Fruit fly (Drosophila melanogaster): ENCODE measurements around the gene Rpt2.
A peak's percentile ranks its signal among the peaks of the same experiment; 100 is the strongest.

Rpt2 gene

DNA sequence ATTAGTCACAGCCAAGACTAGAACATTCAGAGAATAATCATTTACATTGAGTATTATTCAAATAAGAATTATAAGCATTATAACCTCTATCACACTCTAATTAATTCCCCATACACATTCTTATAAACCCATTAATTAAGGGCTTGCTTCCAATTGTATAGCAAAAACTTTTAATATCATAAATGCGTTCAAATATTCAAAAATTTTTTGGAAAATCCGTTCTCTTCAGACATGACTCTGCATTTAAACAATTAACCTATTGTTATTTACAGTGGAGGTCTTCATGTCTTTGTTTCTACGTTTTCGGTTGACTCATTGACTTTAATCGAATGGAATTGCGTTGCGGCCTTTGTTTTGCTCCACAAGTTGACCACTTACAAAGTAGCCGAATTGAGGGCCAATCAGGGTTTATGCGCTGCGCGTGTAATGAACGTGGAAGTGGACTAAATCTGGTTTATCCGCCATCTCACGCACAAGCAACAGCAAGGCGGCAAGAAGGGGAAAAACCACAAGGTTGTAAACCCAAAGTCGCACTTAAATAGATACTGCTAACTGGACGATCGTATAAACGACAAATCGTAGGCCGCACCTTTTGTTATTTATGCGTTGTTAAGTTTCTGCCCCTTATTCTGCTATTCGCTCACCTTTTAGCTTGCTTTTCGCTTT, 10.4 kb downstream of the Rpt2 start:
- TF ChIP-seq CG14711 (tag; optimal IDR thresholded peaks at IDR 0.05) (peak; percentile 43), Clk (GFP tag; optimal IDR thresholded peaks at IDR 0.05) (no peak), bab1 (GFP tag; optimal IDR thresholded peaks at IDR 0.05) (peak; percentile 67), toe (GFP tag; optimal IDR thresholded peaks at IDR 0.05) (no peak), CG5204 (GFP tag; optimal IDR thresholded peaks at IDR 0.05) (no peak), CG1620 (GFP tag; optimal IDR thresholded peaks at IDR 0.05) (no peak), CG33017 (tag; optimal IDR thresholded peaks at IDR 0.05) (peak; percentile 62), cic (GFP tag; optimal IDR thresholded peaks at IDR 0.05) (no peak), tj (GFP tag; optimal IDR thresholded peaks at IDR 0.05) (no peak), CG12768 (GFP tag; optimal IDR thresholded peaks at IDR 0.05) (peak; percentile 9), kay (GFP tag; ENCODE audit: borderline replicate concordance) (no peak), Hr96 (GFP tag; optimal IDR thresholded peaks at IDR 0.05) (no peak), Crg-1 (GFP tag; optimal IDR thresholded peaks at IDR 0.05) (no peak), pad (GFP tag; optimal IDR thresholded peaks at IDR 0.05) (no peak), CG7045 (GFP tag; optimal IDR thresholded peaks at IDR 0.05) (no peak), CG11617 (GFP tag; optimal IDR thresholded peaks at IDR 0.05) (peak; percentile 39), CG7101 (tag; optimal IDR thresholded peaks at IDR 0.05) (peak; percentile 52), Mnt (GFP tag; optimal IDR thresholded peaks at IDR 0.05) (no peak)

DNA sequence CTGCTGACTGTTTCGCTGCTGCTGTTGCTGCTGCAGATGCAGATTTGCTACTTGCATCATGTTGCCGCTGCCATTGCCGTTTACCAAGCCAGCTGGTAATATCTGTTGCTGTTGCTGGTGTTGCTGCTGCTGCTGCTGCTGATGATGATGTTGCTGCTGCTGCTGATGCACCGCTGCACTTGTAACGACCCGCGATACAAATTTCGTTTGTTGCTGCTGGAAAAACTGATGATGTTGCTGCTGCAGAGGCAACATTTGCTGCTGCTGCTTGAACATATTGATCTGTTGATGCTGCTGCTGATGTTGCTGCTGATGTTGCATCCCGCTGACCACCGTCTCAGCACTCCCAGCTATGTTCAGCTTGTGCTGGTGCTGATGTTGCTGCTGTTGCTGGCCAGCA, 11.0 kb downstream of the Rpt2 start:
- TF ChIP-seq CG7045 (GFP tag; optimal IDR thresholded peaks at IDR 0.05) (no peak), CG12768 (GFP tag; optimal IDR thresholded peaks at IDR 0.05) (no peak), toe (GFP tag; optimal IDR thresholded peaks at IDR 0.05) (no peak), CG11617 (GFP tag; optimal IDR thresholded peaks at IDR 0.05) (no peak), CG1620 (GFP tag; optimal IDR thresholded peaks at IDR 0.05) (no peak), CG33017 (tag; optimal IDR thresholded peaks at IDR 0.05) (no peak), Crg-1 (GFP tag; optimal IDR thresholded peaks at IDR 0.05) (no peak), bab1 (GFP tag; optimal IDR thresholded peaks at IDR 0.05) (no peak)

DNA sequence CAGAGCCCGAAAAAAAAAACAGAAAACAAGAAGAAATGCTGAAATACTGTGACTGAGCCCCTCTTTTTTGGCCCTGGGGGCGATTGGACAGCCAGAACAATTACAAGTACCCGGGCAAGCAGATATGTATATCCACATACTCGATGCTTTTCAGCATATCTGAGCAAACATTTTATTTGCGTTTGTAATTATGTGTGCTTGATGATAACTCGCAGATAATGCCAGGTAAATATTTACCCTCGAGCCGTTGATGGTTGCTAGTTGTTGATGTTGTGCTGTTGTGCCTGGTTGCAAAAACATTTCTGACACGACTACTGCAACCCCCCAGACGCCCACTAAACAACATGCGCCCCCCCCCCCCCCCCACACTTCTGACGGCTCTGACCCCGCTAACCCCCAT, 12.0 kb downstream of the Rpt2 start:
- TF ChIP-seq pad (GFP tag; optimal IDR thresholded peaks at IDR 0.05) (no peak), Clk (GFP tag; optimal IDR thresholded peaks at IDR 0.05) (no peak), CG33017 (tag; optimal IDR thresholded peaks at IDR 0.05) (no peak), CG11617 (GFP tag; optimal IDR thresholded peaks at IDR 0.05) (no peak), cnc (optimal IDR thresholded peaks at IDR 0.05) (no peak)

DNA sequence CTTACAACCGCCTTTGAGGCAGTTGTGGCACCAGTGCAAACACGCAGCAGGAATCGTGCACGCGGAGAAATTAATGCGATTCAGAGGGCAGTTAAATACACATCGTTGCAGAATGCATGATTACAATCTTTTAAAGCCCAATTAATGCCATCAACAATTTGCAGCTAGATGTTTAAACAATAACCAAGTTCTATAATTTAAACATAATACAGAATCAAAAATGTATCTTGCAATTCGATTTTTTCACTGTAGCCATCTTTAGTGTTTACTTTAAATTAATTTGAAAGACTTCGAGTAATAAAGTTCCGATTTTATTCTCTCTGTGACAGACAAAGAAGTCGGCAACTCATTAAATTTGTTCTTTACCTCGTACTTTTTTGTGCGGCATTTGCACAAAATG, 15.4 kb downstream of the Rpt2 start:
- TF ChIP-seq Mnt (GFP tag; optimal IDR thresholded peaks at IDR 0.05): no peak
- TF ChIP-seq CG12768 (GFP tag; optimal IDR thresholded peaks at IDR 0.05): no peak
- no peak for TF ChIP-seq CG7045 (GFP tag; optimal IDR thresholded peaks at IDR 0.05)

DNA sequence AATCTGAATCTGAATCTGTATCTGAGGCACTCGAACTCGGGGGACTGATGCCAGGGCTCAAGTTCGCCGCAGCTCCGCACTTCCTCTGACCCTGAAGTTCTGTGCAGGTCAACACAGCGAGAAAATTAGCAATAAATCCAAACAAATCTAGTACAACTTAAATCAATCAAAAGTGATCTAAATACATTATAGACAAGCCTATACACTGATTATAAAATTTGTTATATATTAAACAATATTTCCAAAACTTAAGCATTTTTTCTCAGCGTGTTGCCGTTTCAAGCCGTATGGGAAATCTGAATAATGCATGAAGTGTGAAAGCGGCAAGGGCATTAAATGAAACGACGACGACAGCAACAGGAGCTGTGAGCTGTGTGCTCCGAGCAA, 16.3 kb downstream of the Rpt2 start:
- TF ChIP-seq CG14711 (tag; optimal IDR thresholded peaks at IDR 0.05) (peak; percentile 5), CG1620 (GFP tag; optimal IDR thresholded peaks at IDR 0.05) (no peak)

DNA sequence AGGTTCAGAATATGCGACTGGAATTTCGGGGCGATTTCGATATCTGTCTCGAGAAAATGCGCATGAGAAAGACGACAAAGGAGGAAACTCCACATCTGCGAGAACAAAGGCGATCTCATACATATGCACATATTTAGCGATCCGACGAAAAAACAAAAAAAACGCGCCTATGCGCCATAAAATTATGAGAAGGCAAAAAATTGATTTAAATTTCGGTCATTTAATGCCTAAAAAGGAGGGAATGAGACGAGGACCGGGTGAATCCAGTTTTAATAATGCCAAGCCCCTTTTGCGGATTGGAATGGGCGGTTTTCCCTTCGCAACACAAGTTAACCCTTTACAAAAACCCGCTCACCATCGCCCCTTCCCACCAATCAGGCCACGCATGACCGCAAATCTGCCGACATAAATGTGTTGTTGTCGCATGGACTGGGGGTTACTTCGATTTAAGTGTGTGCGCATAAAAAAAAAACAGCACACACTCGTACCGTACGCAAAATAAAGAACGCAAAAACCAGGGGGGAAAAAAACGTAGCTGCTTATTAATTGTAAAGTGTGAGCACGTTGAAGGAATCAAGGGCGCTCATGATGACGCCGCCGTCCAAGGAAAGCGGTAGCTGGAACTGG, 16.8 kb downstream of the Rpt2 start:
- no peak for TF ChIP-seq ovo (GFP tag; optimal IDR thresholded peaks at IDR 0.05)
- TF ChIP-seq Crg-1 (GFP tag; optimal IDR thresholded peaks at IDR 0.05): no peak
- no peak for TF ChIP-seq Hr96 (GFP tag; optimal IDR thresholded peaks at IDR 0.05)
- no peak for TF ChIP-seq cnc (optimal IDR thresholded peaks at IDR 0.05)
- TF ChIP-seq Mnt (GFP tag; optimal IDR thresholded peaks at IDR 0.05): no peak
- TF ChIP-seq CG7045 (GFP tag; optimal IDR thresholded peaks at IDR 0.05): no peak
- TF ChIP-seq CG1620 (GFP tag; optimal IDR thresholded peaks at IDR 0.05): no peak
- no peak for TF ChIP-seq CG14711 (tag; optimal IDR thresholded peaks at IDR 0.05)
- TF ChIP-seq CG33017 (tag; optimal IDR thresholded peaks at IDR 0.05): no peak

DNA sequence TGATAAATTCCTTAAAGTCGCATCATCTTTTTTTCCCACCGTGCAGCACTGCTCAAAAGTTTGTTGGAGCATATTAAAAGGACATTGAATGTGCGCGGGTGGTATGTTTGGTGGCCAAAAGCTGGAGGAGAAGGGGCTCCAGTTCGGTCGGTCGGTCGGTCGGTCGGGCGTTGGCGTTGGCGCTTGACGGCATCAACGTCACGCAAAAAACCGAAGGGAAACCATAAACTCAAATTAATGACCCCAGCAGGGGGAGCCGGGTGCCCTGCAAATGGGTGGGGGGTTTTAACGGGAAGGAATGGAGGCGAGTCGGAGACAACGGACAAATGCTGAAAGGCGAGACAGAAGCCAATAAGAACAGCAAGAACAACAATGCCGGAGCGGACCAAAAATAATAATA, 19.0 kb downstream of the Rpt2 start:
- TF ChIP-seq kay (GFP tag; ENCODE audit: borderline replicate concordance) (no peak), CG7045 (GFP tag; optimal IDR thresholded peaks at IDR 0.05) (no peak), tj (GFP tag; optimal IDR thresholded peaks at IDR 0.05) (no peak), CG1620 (GFP tag; optimal IDR thresholded peaks at IDR 0.05) (no peak), Mnt (GFP tag; optimal IDR thresholded peaks at IDR 0.05) (no peak), CG14711 (tag; optimal IDR thresholded peaks at IDR 0.05) (no peak), CG5204 (GFP tag; optimal IDR thresholded peaks at IDR 0.05) (no peak), cic (GFP tag; optimal IDR thresholded peaks at IDR 0.05) (no peak), Hr96 (GFP tag; optimal IDR thresholded peaks at IDR 0.05) (no peak), Crg-1 (GFP tag; optimal IDR thresholded peaks at IDR 0.05) (no peak), CG7101 (tag; optimal IDR thresholded peaks at IDR 0.05) (no peak), pad (GFP tag; optimal IDR thresholded peaks at IDR 0.05) (no peak), cnc (optimal IDR thresholded peaks at IDR 0.05) (no peak), CG11617 (GFP tag; optimal IDR thresholded peaks at IDR 0.05) (no peak), bab1 (GFP tag; optimal IDR thresholded peaks at IDR 0.05) (no peak), CG33017 (tag; optimal IDR thresholded peaks at IDR 0.05) (no peak), ovo (GFP tag; optimal IDR thresholded peaks at IDR 0.05) (no peak), Clk (GFP tag; optimal IDR thresholded peaks at IDR 0.05) (no peak), toe (GFP tag; optimal IDR thresholded peaks at IDR 0.05) (no peak), CG12768 (GFP tag; optimal IDR thresholded peaks at IDR 0.05) (no peak)

Data from whole organism, adult.